Worm (Caenorhabditis elegans): Measurements from ENCODE around the gene F14B8.5.

- TF ChIP-seq him-1 (tag; optimal IDR thresholded peaks at IDR 0.05) (no peak), W03F9.2 (tag; optimal IDR thresholded peaks at IDR 0.05) (no peak), dao-5 (tag; optimal IDR thresholded peaks at IDR 0.05) (no peak)
Measured at ce11 chrX:6971301-6971700, 42.8 kb upstream of the F14B8.5 start.

All from whole organism, L4/young adult.